Fruit fly (Drosophila melanogaster) whole organism, pupa: Measurements from ENCODE around the gene CG11760.

Source experiments
- CG13204 ChIP-seq: fragments of 200-800 bp; sonication (Bioruptor generic); optimal IDR thresholded peaks from 2 replicates; lab custom pipeline; 2018; ENCODE audit warnings: missing biosample characterization, mild to moderate bottlenecking, missing genetic modification characterization, moderate library complexity
- CG8159 ChIP-seq: fragments of 200-800 bp; sonication (Bioruptor generic); optimal IDR thresholded peaks from 3 replicates; lab custom pipeline; 2018; ENCODE audit warnings: missing biosample characterization, mild to moderate bottlenecking, missing genetic modification characterization, moderate library complexity
- CG8301 ChIP-seq: fragments of 200-800 bp; sonication (Bioruptor generic); optimal IDR thresholded peaks from 2 replicates; lab custom pipeline; 2018; ENCODE audit warnings: missing biosample characterization, mild to moderate bottlenecking, missing genetic modification characterization
- EcR ChIP-seq: fragments of 200-800 bp; sonication (Bioruptor generic); optimal IDR thresholded peaks from 3 replicates; lab custom pipeline; 2019; ENCODE audit warnings: missing biosample characterization, missing genetic modification characterization, mild to moderate bottlenecking, moderate library complexity, missing genetic modification reagents
- Ets98B ChIP-seq: fragments of 200-800 bp; sonication (Bioruptor generic); IDR thresholded peaks from 2 replicates; pipeline ENCODE4 v1.3.6; 2022; ENCODE audit warnings: missing biosample characterization, missing genetic modification characterization
- gl ChIP-seq: fragments of 200-800 bp; sonication (Bioruptor generic); optimal IDR thresholded peaks from 2 replicates; lab custom pipeline; 2018; ENCODE audit warnings: missing biosample characterization, mild to moderate bottlenecking, missing genetic modification characterization

- no peak for TF ChIP-seq gl
- no peak for TF ChIP-seq CG8159
- TF ChIP-seq CG13204: no peak
- TF ChIP-seq EcR (GFP tag; lab: Kevin White, UChicago): no peak
- TF ChIP-seq CG8301: no peak
- no peak for TF ChIP-seq Ets98B
Measured at dm6 chr3R:8700660-8701059, 18.3 kb upstream of the CG11760 start.
